Worm (Caenorhabditis elegans) whole organism, L4 larva: ENCODE measurements around the gene sdc-2.

Experiments used
- F37D6.2 ChIP-seq: sonication (generic microtip); optimal IDR thresholded peaks from 2 replicates; lab custom pipeline; 2016; ENCODE audit warnings: mild to moderate bottlenecking, missing genetic modification characterization, missing compliant biosample characterization
- F49E8.2 ChIP-seq: sonication (generic microtip); optimal IDR thresholded peaks from 2 replicates; lab custom pipeline; 2016; ENCODE audit warnings: missing compliant biosample characterization, mild to moderate bottlenecking, missing genetic modification characterization, borderline replicate concordance
- T20F7.1 ChIP-seq: fragments of 200-800 bp; sonication (Bioruptor generic); optimal IDR thresholded peaks from 2 replicates; lab custom pipeline; 2018; ENCODE audit warnings: mild to moderate bottlenecking, missing genetic modification characterization, missing compliant biosample characterization
- Y5F2A.4 ChIP-seq: fragments of 200-800 bp; sonication (Bioruptor generic); optimal IDR thresholded peaks from 2 replicates; lab custom pipeline; 2018; ENCODE audit warnings: mild to moderate bottlenecking, missing genetic modification characterization, missing compliant biosample characterization
- Y75B8A.6 ChIP-seq: fragments of 200-800 bp; sonication (Bioruptor generic); IDR thresholded peaks from 2 replicates; pipeline ENCODE4 v1.3.6; 2022; ENCODE audit warnings: missing genetic modification reagents, missing genetic modification characterization, missing compliant biosample characterization
- ZK337.2 ChIP-seq: fragments of 200-800 bp; sonication (Bioruptor generic); IDR thresholded peaks from 2 replicates; pipeline ENCODE4 v1.3.6; 2022; ENCODE audit warnings: missing genetic modification reagents, missing genetic modification characterization, missing compliant biosample characterization
- ZK546.5 ChIP-seq, 2 experiments: sonication (generic microtip); optimal IDR thresholded peaks; 2 replicates each; lab custom pipeline; 2017; ENCODE audit warnings: missing biosample characterization in 2 of 2, missing genetic modification characterization in 2 of 2
- aha-1 ChIP-seq: fragments of 150-350 bp; peaks from one replicate; lab custom pipeline; 2014; ENCODE audit warnings: missing biosample characterization, missing genetic modification characterization
- aly-2 ChIP-seq: sonication (generic microtip); optimal IDR thresholded peaks from 2 replicates; lab custom pipeline; 2018; ENCODE audit warnings: missing biosample characterization, missing genetic modification characterization
- ama-1 ChIP-seq: fragments of 150-350 bp; optimal IDR thresholded peaks from 2 replicates; lab custom pipeline; 2014; ENCODE audit warnings: inconsistent platforms, mixed read lengths
- ceh-20 ChIP-seq: fragments of 200-800 bp; sonication (Bioruptor generic); IDR thresholded peaks from 2 replicates; pipeline ENCODE4 v1.3.6; 2022; ENCODE audit warnings: missing genetic modification reagents, missing genetic modification characterization, missing compliant biosample characterization
- ceh-28 ChIP-seq: fragments of 150-350 bp; optimal IDR thresholded peaks from 2 replicates; lab custom pipeline; 2014; ENCODE audit warnings: missing biosample characterization, missing genetic modification reagents, missing genetic modification characterization
- ceh-32 ChIP-seq: sonication (generic microtip); optimal IDR thresholded peaks from 2 replicates; lab custom pipeline; 2016; ENCODE audit warnings: mild to moderate bottlenecking, missing genetic modification characterization, missing compliant biosample characterization; ENCODE audit not compliant: poor library complexity
- ceh-62 ChIP-seq: sonication (generic microtip); optimal IDR thresholded peaks from 2 replicates; lab custom pipeline; 2017; ENCODE audit warnings: missing biosample characterization, missing genetic modification characterization
- ceh-82 ChIP-seq: sonication (generic microtip); optimal IDR thresholded peaks from 2 replicates; lab custom pipeline; 2017; ENCODE audit warnings: missing biosample characterization, missing genetic modification characterization
- ces-1 ChIP-seq: fragments of 150-350 bp; sonication (generic microtip); optimal IDR thresholded peaks from 4 replicates; lab custom pipeline; 2014; ENCODE audit warnings: missing biosample characterization, missing genetic modification reagents, missing genetic modification characterization
- cey-2 ChIP-seq: sonication (generic microtip); optimal IDR thresholded peaks from 3 replicates; lab custom pipeline; 2017; ENCODE audit warnings: missing genetic modification characterization, mild to moderate bottlenecking, missing compliant biosample characterization, antibody characterized with exemption, borderline replicate concordance; ENCODE audit not compliant: insufficient read depth
- dmd-6 ChIP-seq: fragments of 200-800 bp; sonication (Bioruptor generic); IDR thresholded peaks from 2 replicates; pipeline ENCODE4 v1.3.6; 2022; ENCODE audit warnings: missing genetic modification reagents, missing genetic modification characterization, missing compliant biosample characterization
- dmd-9 ChIP-seq: fragments of 200-800 bp; sonication (Bioruptor generic); IDR thresholded peaks from 2 replicates; pipeline ENCODE4 v1.3.6; 2022; ENCODE audit warnings: missing genetic modification reagents, missing genetic modification characterization, missing compliant biosample characterization
- duxl-1 ChIP-seq: sonication (generic microtip); optimal IDR thresholded peaks from 2 replicates; lab custom pipeline; 2016; ENCODE audit warnings: mild to moderate bottlenecking, missing genetic modification characterization, moderate library complexity, missing compliant biosample characterization; ENCODE audit not compliant: poor library complexity
- egl-27 ChIP-seq: sonication (generic microtip); optimal IDR thresholded peaks from 3 replicates; lab custom pipeline; 2017; ENCODE audit warnings: missing biosample characterization, missing genetic modification reagents, missing genetic modification characterization
- egl-43 ChIP-seq: fragments of 200-800 bp; sonication (Bioruptor generic); IDR thresholded peaks from 2 replicates; pipeline ENCODE4 v1.3.6; 2022; ENCODE audit warnings: missing genetic modification reagents, missing genetic modification characterization, missing compliant biosample characterization
- gei-8 ChIP-seq: fragments of 200-800 bp; sonication (Bioruptor generic); optimal IDR thresholded peaks from 2 replicates; lab custom pipeline; 2018; ENCODE audit warnings: mild to moderate bottlenecking, missing genetic modification characterization, missing compliant biosample characterization
- hlh-30 ChIP-seq: sonication (generic microtip); optimal IDR thresholded peaks from 2 replicates; lab custom pipeline; 2017; ENCODE audit warnings: antibody characterized with exemption, mild to moderate bottlenecking, missing genetic modification characterization, missing compliant biosample characterization; ENCODE audit not compliant: insufficient read depth
- hmg-1.1 ChIP-seq: fragments of 200-800 bp; sonication (Bioruptor generic); IDR thresholded peaks from 2 replicates; pipeline ENCODE4 v1.3.6; 2022; ENCODE audit warnings: missing genetic modification reagents, missing genetic modification characterization, missing compliant biosample characterization
- lin-15B ChIP-seq: fragments of 150-350 bp; sonication (generic microtip); optimal IDR thresholded peaks from 3 replicates; lab custom pipeline; 2014; ENCODE audit warnings: missing biosample characterization, missing genetic modification characterization
- lin-29 ChIP-seq: fragments of 200-800 bp; sonication (Bioruptor generic); IDR thresholded peaks from 2 replicates; pipeline ENCODE4 v1.3.6; 2022; ENCODE audit warnings: missing genetic modification reagents, missing genetic modification characterization, missing compliant biosample characterization
- lin-38 ChIP-seq: fragments of 200-800 bp; sonication (Bioruptor generic); IDR thresholded peaks from 2 replicates; pipeline ENCODE4 v1.3.6; 2022; ENCODE audit warnings: missing genetic modification reagents, missing genetic modification characterization, missing compliant biosample characterization
- lir-3 ChIP-seq: sonication (generic microtip); optimal IDR thresholded peaks from 2 replicates; lab custom pipeline; 2016; ENCODE audit warnings: mild to moderate bottlenecking, missing genetic modification characterization, missing compliant biosample characterization
- lsy-2 ChIP-seq, 2 experiments: fragments of 150-350 bp in 1 of 2; sonication (generic microtip) in 1 of 2; optimal IDR thresholded peaks; 2 replicates each; lab custom pipeline; 2014 to 2017; ENCODE audit warnings: missing biosample characterization in 2 of 2, missing genetic modification characterization in 2 of 2
- mdl-1 ChIP-seq, 2 experiments: fragments of 150-350 bp in 1 of 2; sonication (generic microtip) in 1 of 2; optimal IDR thresholded peaks; 2 replicates each; lab custom pipeline; 2014 to 2017; ENCODE audit warnings: missing biosample characterization in 2 of 2, missing genetic modification characterization in 2 of 2
- mep-1 ChIP-seq: fragments of 150-350 bp; sonication (generic microtip); optimal IDR thresholded peaks from 3 replicates; lab custom pipeline; 2014; ENCODE audit warnings: missing biosample characterization, missing genetic modification characterization
- nhr-28 ChIP-seq: fragments of 150-350 bp; optimal IDR thresholded peaks from 2 replicates; lab custom pipeline; 2014; ENCODE audit warnings: missing biosample characterization, missing genetic modification characterization
- nhr-41 ChIP-seq: fragments of 200-800 bp; sonication (Bioruptor generic); IDR thresholded peaks from 2 replicates; pipeline ENCODE4 v1.3.6; 2022; ENCODE audit warnings: missing genetic modification reagents, missing genetic modification characterization, missing compliant biosample characterization
- nhr-42 ChIP-seq: fragments of 200-800 bp; sonication (Bioruptor generic); IDR thresholded peaks from 2 replicates; pipeline ENCODE4 v1.3.6; 2022; ENCODE audit warnings: missing genetic modification characterization, missing compliant biosample characterization
- pha-4 ChIP-seq, 2 experiments: fragments of 150-350 bp in 1 of 2; fragments of 200-800 bp in 1 of 2; sonication (Bioruptor generic) in 1 of 2; IDR thresholded peaks in 1 of 2; optimal IDR thresholded peaks in 1 of 2; 2 replicates each; pipeline versions ENCODE4 v1.3.6 to Lab custom; 2014 to 2022; ENCODE audit warnings: missing genetic modification characterization in 2 of 2, missing genetic modification reagents in 2 of 2, missing biosample characterization in 1 of 2, missing compliant biosample characterization in 1 of 2
- pqm-1 ChIP-seq: sonication (generic microtip); optimal IDR thresholded peaks from 2 replicates; lab custom pipeline; 2017; ENCODE audit warnings: missing biosample characterization, missing genetic modification characterization
- rbr-2 ChIP-seq: sonication (generic microtip); optimal IDR thresholded peaks from 2 replicates; lab custom pipeline; 2016; ENCODE audit warnings: missing genotype, missing genetic modification characterization, missing compliant biosample characterization
- saeg-2 ChIP-seq: fragments of 200-800 bp; sonication (Bioruptor generic); IDR thresholded peaks from 2 replicates; pipeline ENCODE4 v1.3.6; 2022; ENCODE audit warnings: missing genetic modification reagents, missing genetic modification characterization, missing compliant biosample characterization
- tag-97 ChIP-seq: fragments of 200-800 bp; sonication (Bioruptor generic); IDR thresholded peaks from 2 replicates; pipeline ENCODE4 v1.3.6; 2022; ENCODE audit warnings: missing genetic modification characterization, missing compliant biosample characterization
- tra-1 ChIP-seq: fragments of 200-800 bp; sonication (Bioruptor generic); IDR thresholded peaks from 2 replicates; pipeline ENCODE4 v1.3.6; 2022; ENCODE audit warnings: missing genetic modification reagents, missing genetic modification characterization, missing compliant biosample characterization
- unc-39 ChIP-seq: sonication (generic microtip); optimal IDR thresholded peaks from 2 replicates; lab custom pipeline; 2017; ENCODE audit warnings: missing biosample characterization, missing genetic modification characterization
- ztf-11 ChIP-seq: fragments of 150-350 bp; optimal IDR thresholded peaks from 2 replicates; lab custom pipeline; 2014; ENCODE audit warnings: missing biosample characterization, missing genetic modification characterization

Gene sdc-2

DNA sequence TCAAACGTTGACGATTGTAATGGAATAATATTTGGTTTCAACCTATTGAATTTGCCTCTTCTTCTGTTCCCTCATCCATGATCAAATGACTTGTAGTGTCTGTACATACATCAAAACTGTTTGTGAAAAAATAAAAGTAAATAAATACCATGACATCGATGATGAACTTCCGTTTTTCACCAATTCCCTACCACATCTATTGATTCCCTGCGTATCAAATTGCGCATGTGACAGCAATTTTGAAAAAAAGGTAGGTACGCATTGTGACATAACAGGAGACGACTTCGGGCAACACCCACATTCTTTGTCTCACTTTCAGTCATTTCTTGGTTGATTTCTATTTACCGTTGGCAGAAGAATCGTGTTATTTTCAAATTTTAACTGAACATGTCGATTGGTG is 13.9 kb downstream of the sdc-2 start, which contains the start of gene C35C5.9:
Gene C35C5.9, plus strand, starts transcription at position 161 of the 400 bp plus-strand sequence.
- no peak for TF ChIP-seq duxl-1 (tag; lab: Kevin White, UChicago)
- no peak for TF ChIP-seq Y75B8A.6
- TF ChIP-seq tag-97 (GFP tag; lab: Robert Waterston, UW) = no peak
- TF ChIP-seq nhr-41 (GFP tag; lab: Robert Waterston, UW) = no peak
- no peak for TF ChIP-seq tra-1 (GFP tag; lab: Robert Waterston, UW)
- TF ChIP-seq ama-1 (lab: Kevin White, UChicago) = no peak
- TF ChIP-seq nhr-28 (tag; lab: Kevin White, UChicago) = no peak
- TF ChIP-seq ceh-62 (tag; lab: Kevin White, UChicago) = no peak
- TF ChIP-seq dmd-6 (GFP tag; lab: Robert Waterston, UW) = 0 out of 2 replicates have a peak, but pooled peaks have one; percentile 13
- TF ChIP-seq ZK337.2 (GFP tag; lab: Robert Waterston, UW) = no peak
- peak in 1 of 2 experiments; percentile 50 for TF ChIP-seq mdl-1 (tag; optimal IDR thresholded peaks at IDR 0.05; lab: Kevin White, UChicago)
- TF ChIP-seq ztf-11 = no peak
- TF ChIP-seq lsy-2 (tag; optimal IDR thresholded peaks at IDR 0.05; lab: Kevin White, UChicago) = no peak
- no peak for TF ChIP-seq ceh-20 (GFP tag; lab: Robert Waterston, UW)
- TF ChIP-seq hlh-30 (tag; lab: Kevin White, UChicago) = peak; percentile 67

ce11 chrX:11537240-11537764 is 14.8 kb downstream of the sdc-2 start, which contains the start of gene gcp-2.2:
Gene gcp-2.2 (plus strand): TSS chrX:11537714.
- TF ChIP-seq egl-43 (GFP tag; lab: Robert Waterston, UW) (no peak), dmd-9 (GFP tag; lab: Robert Waterston, UW) (no peak), T20F7.1 (no peak), lir-3 (tag; lab: Kevin White, UChicago) (no peak), aha-1 (no peak), gei-8 (GFP tag; lab: Kevin White, UChicago) (no peak), hmg-1.1 (GFP tag; lab: Robert Waterston, UW) (no peak), lin-15B (tag; lab: Kevin White, UChicago) (no peak), lin-38 (GFP tag; lab: Robert Waterston, UW) (no peak), ces-1 (GFP tag; lab: Kevin White, UChicago) (no peak), ceh-32 (tag; lab: Kevin White, UChicago) (no peak), Y5F2A.4 (GFP tag; lab: Kevin White, UChicago) (no peak), egl-27 (tag; lab: Kevin White, UChicago) (no peak), ceh-28 (tag; lab: Kevin White, UChicago) (no peak), saeg-2 (GFP tag; lab: Robert Waterston, UW) (no peak), unc-39 (no peak), nhr-41 (GFP tag; lab: Robert Waterston, UW) (no peak), rbr-2 (no peak)
- TF ChIP-seq, all 104 proteins: peak for 0

DNA sequence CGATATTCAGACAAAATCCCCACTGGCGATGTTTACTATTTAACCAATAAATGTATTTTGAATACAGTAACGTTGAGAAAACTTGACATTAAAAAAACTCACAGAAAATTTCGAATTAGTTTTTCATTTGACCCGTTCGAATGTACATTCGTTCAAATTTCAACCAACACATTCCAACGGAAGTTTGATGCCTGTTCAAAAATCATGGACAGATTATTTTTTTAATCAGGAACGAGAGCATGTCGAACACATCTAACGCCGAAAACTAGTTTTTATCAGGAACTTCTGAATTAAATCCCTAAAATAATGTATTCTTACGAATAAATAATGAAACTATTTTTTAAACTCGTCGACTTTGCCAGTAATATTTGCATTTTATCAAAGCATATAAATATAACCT is 19.2 kb downstream of the sdc-2 start:
- TF ChIP-seq aha-1 (peak; percentile 90), lir-3 (tag; lab: Kevin White, UChicago) (no peak)

DNA sequence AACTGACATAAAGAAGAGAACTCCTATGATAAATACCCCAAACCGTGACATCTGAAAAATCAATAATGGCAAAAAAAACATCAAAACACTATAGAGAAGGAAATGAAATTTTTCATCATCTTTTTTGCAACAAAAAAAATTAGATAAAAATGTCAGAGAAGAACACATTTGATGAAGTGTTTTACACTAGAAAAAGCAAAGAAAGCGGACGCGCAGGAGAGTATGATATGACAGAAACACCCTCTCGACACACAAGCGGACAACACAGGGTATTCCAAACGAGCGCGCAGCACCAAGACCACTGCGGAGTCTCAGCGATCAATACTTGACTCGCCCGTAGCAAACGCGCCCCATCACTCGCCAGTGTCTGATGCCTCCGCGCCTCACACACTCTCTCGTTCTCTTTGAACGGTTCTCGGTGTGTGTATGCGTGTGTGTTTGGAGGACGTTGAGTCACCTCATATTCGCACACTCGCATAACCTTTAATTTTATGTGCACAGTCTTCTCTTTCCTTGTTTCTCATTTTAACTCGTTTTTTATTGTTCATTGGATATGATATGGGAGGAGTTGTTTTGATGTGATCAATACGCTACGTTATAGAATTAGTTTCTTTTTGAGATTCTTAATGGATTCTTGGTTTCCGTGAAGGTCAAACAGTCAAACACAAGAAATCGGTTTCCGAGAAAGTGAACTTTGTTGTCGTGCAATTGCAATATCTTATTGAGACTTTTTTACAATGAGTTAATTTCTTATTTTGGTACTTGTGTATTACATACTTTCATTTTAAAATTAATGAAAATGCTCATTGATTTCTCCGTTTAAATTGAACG is 24.2 kb downstream of the sdc-2 start, which contains the start of gene selt-1.1:
Gene selt-1.1, minus strand, starts transcription at position 51 of the 831 bp plus-strand sequence.
- TF ChIP-seq nhr-42 = 0 out of 2 replicates have a peak, but pooled peaks have one; percentile 49
- TF ChIP-seq cey-2 (tag; lab: Kevin White, UChicago) = no peak
- TF ChIP-seq F37D6.2 (tag; lab: Kevin White, UChicago) = no peak
- TF ChIP-seq pha-4 (GFP tag; IDR thresholded peaks at IDR 0.05; lab: Robert Waterston, UW) = no peak
- TF ChIP-seq pha-4 (tag; optimal IDR thresholded peaks at IDR 0.05; lab: Kevin White, UChicago) = no peak
- TF ChIP-seq pqm-1 (tag; lab: Kevin White, UChicago) = peak; percentile 22
- TF ChIP-seq ZK546.5 (tag; optimal IDR thresholded peaks at IDR 0.05; lab: Kevin White, UChicago) = no peak
- no peak for TF ChIP-seq aly-2 (tag; lab: Kevin White, UChicago)
- no peak for TF ChIP-seq F49E8.2
- TF ChIP-seq ceh-82 (tag; lab: Kevin White, UChicago) = no peak
- peak; percentile 84 for TF ChIP-seq mep-1 (tag; lab: Kevin White, UChicago)
- peak; percentile 51 for TF ChIP-seq hlh-30 (tag; lab: Kevin White, UChicago)
- peak in 1 of 2 experiments; percentile 33 for TF ChIP-seq lsy-2 (tag; optimal IDR thresholded peaks at IDR 0.05; lab: Kevin White, UChicago)
- TF ChIP-seq lin-29 (GFP tag; lab: Robert Waterston, UW) = no peak
- peak; percentile 40 for TF ChIP-seq duxl-1 (tag; lab: Kevin White, UChicago)
